Worm (Caenorhabditis elegans) whole organism, L1 larva: ENCODE results near the gene sqv-1.

Experiments used
- C04F5.9 ChIP-seq: sonication (generic microtip); optimal IDR thresholded peaks from 2 replicates; lab custom pipeline; 2016; ENCODE audit warnings: missing genetic modification characterization, missing compliant biosample characterization
- C34B4.2 ChIP-seq: sonication (generic microtip); optimal IDR thresholded peaks from 2 replicates; lab custom pipeline; 2017; ENCODE audit warnings: mild to moderate bottlenecking, missing genetic modification characterization, missing compliant biosample characterization
- Y116A8C.19 ChIP-seq: sonication (generic microtip); optimal IDR thresholded peaks from 2 replicates; lab custom pipeline; 2016; ENCODE audit warnings: missing compliant biosample characterization, missing genetic modification characterization, borderline replicate concordance
- alr-1 ChIP-seq: fragments of 200-800 bp; sonication (Bioruptor generic); optimal IDR thresholded peaks from 2 replicates; lab custom pipeline; 2018; ENCODE audit warnings: borderline replicate concordance, mild to moderate bottlenecking, missing genetic modification characterization, missing compliant biosample characterization
- aly-2 ChIP-seq: fragments of 150-350 bp; optimal IDR thresholded peaks from 2 replicates; lab custom pipeline; 2014; ENCODE audit warnings: missing biosample characterization, missing genetic modification characterization
- ama-1 ChIP-seq: fragments of 150-350 bp; optimal IDR thresholded peaks from 2 replicates; lab custom pipeline; 2014
- ceh-8 ChIP-seq: fragments of 200-800 bp; sonication (Bioruptor generic); optimal IDR thresholded peaks from 2 replicates; lab custom pipeline; 2018; ENCODE audit warnings: mild to moderate bottlenecking, missing genetic modification characterization, moderate library complexity, missing compliant biosample characterization
- ceh-82 ChIP-seq, 3 experiments: fragments of 150-350 bp in 1 of 3; sonication (generic microtip) in 2 of 3; optimal IDR thresholded peaks; 2 replicates each; lab custom pipeline; 2014 to 2017; ENCODE audit warnings: missing biosample characterization in 3 of 3, missing genetic modification characterization in 3 of 3
- ceh-88 ChIP-seq: fragments of 200-800 bp; sonication (Bioruptor generic); IDR thresholded peaks from 2 replicates; pipeline ENCODE4 v1.3.6; 2022; ENCODE audit warnings: missing genetic modification characterization, missing compliant biosample characterization
- ces-1 ChIP-seq: fragments of 150-350 bp; optimal IDR thresholded peaks from 2 replicates; lab custom pipeline; 2014; ENCODE audit warnings: missing biosample characterization, missing genetic modification reagents, missing genetic modification characterization
- dpl-1 ChIP-seq, 3 experiments: fragments of 150-350 bp in 2 of 3; sonication (generic microtip) in 1 of 3; optimal IDR thresholded peaks; 2 replicates each; lab custom pipeline; 2014 to 2017; ENCODE audit warnings: missing biosample characterization in 3 of 3, missing genetic modification characterization in 3 of 3, missing genetic modification reagents in 3 of 3
- egl-27 ChIP-seq, 2 experiments: fragments of 150-350 bp in 1 of 2; sonication (generic microtip); optimal IDR thresholded peaks; 3 replicates each; lab custom pipeline; 2017 to 2018; ENCODE audit warnings: missing biosample characterization in 2 of 2, missing genetic modification characterization in 2 of 2, missing genetic modification reagents in 2 of 2
- elt-2 ChIP-seq: sonication (generic microtip); optimal IDR thresholded peaks from 2 replicates; lab custom pipeline; 2016; ENCODE audit warnings: missing genetic modification characterization, mild to moderate bottlenecking, inconsistent platforms, missing compliant biosample characterization, missing genetic modification reagents
- ets-5 ChIP-seq: fragments of 200-800 bp; sonication (Bioruptor generic); IDR thresholded peaks from 2 replicates; pipeline ENCODE4 v1.3.6; 2022; ENCODE audit warnings: missing genetic modification characterization, missing compliant biosample characterization
- fkh-10 ChIP-seq: sonication (generic microtip); optimal IDR thresholded peaks from 2 replicates; lab custom pipeline; 2017; ENCODE audit warnings: missing biosample characterization, missing genetic modification reagents, missing genetic modification characterization
- fkh-4 ChIP-seq: sonication (generic microtip); optimal IDR thresholded peaks from 2 replicates; lab custom pipeline; 2016; ENCODE audit warnings: missing compliant biosample characterization, missing genetic modification characterization, borderline replicate concordance
- fkh-8 ChIP-seq: sonication (generic microtip); optimal IDR thresholded peaks from 2 replicates; lab custom pipeline; 2016; ENCODE audit warnings: mild to moderate bottlenecking, missing genetic modification characterization, missing compliant biosample characterization
- fos-1 ChIP-seq: fragments of 150-350 bp; optimal IDR thresholded peaks from 2 replicates; lab custom pipeline; 2014; ENCODE audit warnings: missing biosample characterization, missing genetic modification characterization
- grh-1 ChIP-seq: fragments of 200-800 bp; sonication (Bioruptor generic); IDR thresholded peaks from 2 replicates; pipeline ENCODE4 v1.3.6; 2022; ENCODE audit warnings: missing genetic modification reagents, missing genetic modification characterization, missing compliant biosample characterization
- hlh-17 ChIP-seq: fragments of 200-800 bp; sonication (Bioruptor generic); optimal IDR thresholded peaks from 2 replicates; lab custom pipeline; 2018; ENCODE audit warnings: missing genetic modification characterization, mild to moderate bottlenecking, missing compliant biosample characterization, moderate library complexity, borderline replicate concordance
- hlh-4 ChIP-seq: sonication (generic microtip); optimal IDR thresholded peaks from 2 replicates; lab custom pipeline; 2016; ENCODE audit warnings: mild to moderate bottlenecking, missing genetic modification characterization, missing compliant biosample characterization
- hpl-2 ChIP-seq: fragments of 150-350 bp; optimal IDR thresholded peaks from 2 replicates; lab custom pipeline; 2014; ENCODE audit warnings: missing biosample characterization, missing genetic modification reagents, missing genetic modification characterization
- jun-1 ChIP-seq: fragments of 150-350 bp; optimal IDR thresholded peaks from 2 replicates; lab custom pipeline; 2014; ENCODE audit warnings: missing biosample characterization, missing genetic modification reagents, missing genetic modification characterization
- lin-14 ChIP-seq: fragments of 200-800 bp; sonication (Bioruptor generic); optimal IDR thresholded peaks from 2 replicates; lab custom pipeline; 2018; ENCODE audit warnings: mild to moderate bottlenecking, missing genetic modification characterization, moderate library complexity, missing compliant biosample characterization
- lin-39 ChIP-seq: fragments of 150-350 bp; optimal IDR thresholded peaks from 2 replicates; lab custom pipeline; 2014; ENCODE audit warnings: missing biosample characterization, missing genetic modification reagents, missing genetic modification characterization
- lir-3 ChIP-seq: sonication (generic microtip); optimal IDR thresholded peaks from 2 replicates; lab custom pipeline; 2016; ENCODE audit warnings: mild to moderate bottlenecking, missing genetic modification characterization, moderate library complexity, missing compliant biosample characterization; ENCODE audit not compliant: poor library complexity
- lsy-2 ChIP-seq, 2 experiments: fragments of 150-350 bp; optimal IDR thresholded peaks; 2 replicates each; lab custom pipeline; 2014; ENCODE audit warnings: missing biosample characterization in 2 of 2, missing genetic modification characterization in 2 of 2
- mab-9 ChIP-seq: fragments of 200-800 bp; sonication (Bioruptor generic); IDR thresholded peaks from 2 replicates; pipeline ENCODE4 v1.3.6; 2022; ENCODE audit warnings: missing genetic modification reagents, missing genetic modification characterization, missing compliant biosample characterization
- mdl-1 ChIP-seq, 2 experiments: fragments of 150-350 bp; optimal IDR thresholded peaks; 2 replicates each; lab custom pipeline; 2014 to 2017; ENCODE audit warnings: missing biosample characterization in 2 of 2, missing genetic modification characterization in 2 of 2, inconsistent platforms in 1 of 2
- mef-2 ChIP-seq: fragments of 150-350 bp; optimal IDR thresholded peaks from 2 replicates; lab custom pipeline; 2014; ENCODE audit warnings: missing biosample characterization, missing genetic modification characterization
- mep-1 ChIP-seq: fragments of 150-350 bp; optimal IDR thresholded peaks from 2 replicates; lab custom pipeline; 2014; ENCODE audit warnings: missing biosample characterization, missing genetic modification characterization
- nhr-11 ChIP-seq: fragments of 150-350 bp; optimal IDR thresholded peaks from 2 replicates; lab custom pipeline; 2014; ENCODE audit warnings: missing biosample characterization, missing genetic modification characterization
- nhr-12 ChIP-seq: sonication (generic microtip); optimal IDR thresholded peaks from 2 replicates; lab custom pipeline; 2017; ENCODE audit warnings: missing biosample characterization, missing genetic modification characterization
- nhr-20 ChIP-seq: sonication (generic microtip); optimal IDR thresholded peaks from 2 replicates; lab custom pipeline; 2016; ENCODE audit warnings: mild to moderate bottlenecking, missing genetic modification characterization, missing compliant biosample characterization
- nhr-237 ChIP-seq: fragments of 150-350 bp; optimal IDR thresholded peaks from 2 replicates; lab custom pipeline; 2014; ENCODE audit warnings: missing biosample characterization, missing genetic modification characterization
- nhr-28 ChIP-seq: fragments of 150-350 bp; optimal IDR thresholded peaks from 2 replicates; lab custom pipeline; 2014; ENCODE audit warnings: missing biosample characterization, missing genetic modification characterization
- nhr-76 ChIP-seq: sonication (generic microtip); optimal IDR thresholded peaks from 2 replicates; lab custom pipeline; 2017; ENCODE audit warnings: missing biosample characterization, missing genetic modification characterization
- pag-3 ChIP-seq: sonication (generic microtip); optimal IDR thresholded peaks from 2 replicates; lab custom pipeline; 2017; ENCODE audit warnings: missing genetic modification characterization, mild to moderate bottlenecking, missing compliant biosample characterization, antibody characterized with exemption, borderline replicate concordance; ENCODE audit not compliant: insufficient read depth
- pax-3 ChIP-seq: fragments of 200-800 bp; sonication (Bioruptor generic); optimal IDR thresholded peaks from 2 replicates; lab custom pipeline; 2018; ENCODE audit warnings: mild to moderate bottlenecking, missing genetic modification characterization, moderate library complexity, missing compliant biosample characterization
- pqm-1 ChIP-seq: sonication (generic microtip); optimal IDR thresholded peaks from 3 replicates; lab custom pipeline; 2017; ENCODE audit warnings: missing biosample characterization, missing genetic modification characterization
- sox-4 ChIP-seq: sonication (generic microtip); optimal IDR thresholded peaks from 2 replicates; lab custom pipeline; 2016; ENCODE audit warnings: missing genetic modification characterization, missing compliant biosample characterization
- sptf-1 ChIP-seq: fragments of 150-350 bp; optimal IDR thresholded peaks from 2 replicates; lab custom pipeline; 2014; ENCODE audit warnings: missing biosample characterization, missing genetic modification characterization
- sup-37 ChIP-seq: fragments of 200-800 bp; sonication (Bioruptor generic); optimal IDR thresholded peaks from 2 replicates; lab custom pipeline; 2018; ENCODE audit warnings: mild to moderate bottlenecking, missing genetic modification characterization, missing compliant biosample characterization
- swsn-7 ChIP-seq: sonication (generic microtip); optimal IDR thresholded peaks from 2 replicates; lab custom pipeline; 2016; ENCODE audit warnings: missing genetic modification characterization, missing compliant biosample characterization
- unc-30 ChIP-seq: sonication (generic microtip); optimal IDR thresholded peaks from 2 replicates; lab custom pipeline; 2017; ENCODE audit warnings: missing biosample characterization, missing genetic modification characterization
- unc-62 ChIP-seq: fragments of 150-350 bp; optimal IDR thresholded peaks from 2 replicates; lab custom pipeline; 2014; ENCODE audit warnings: missing biosample characterization, missing genetic modification reagents, missing genetic modification characterization
- unc-98 ChIP-seq: fragments of 200-800 bp; sonication (Bioruptor generic); IDR thresholded peaks from 2 replicates; pipeline ENCODE4 v1.3.6; 2022; ENCODE audit warnings: missing genetic modification characterization, missing compliant biosample characterization
- vab-15 ChIP-seq: sonication (generic microtip); optimal IDR thresholded peaks from 2 replicates; lab custom pipeline; 2017; ENCODE audit warnings: missing genotype, mild to moderate bottlenecking, missing genetic modification characterization, missing compliant biosample characterization
- xbp-1 ChIP-seq: sonication (generic microtip); optimal IDR thresholded peaks from 2 replicates; lab custom pipeline; 2016; ENCODE audit warnings: missing genetic modification characterization, missing compliant biosample characterization
- zag-1 ChIP-seq: fragments of 150-350 bp; optimal IDR thresholded peaks from 2 replicates; lab custom pipeline; 2014; ENCODE audit warnings: missing biosample characterization, missing genetic modification characterization
- zip-4 ChIP-seq: fragments of 200-800 bp; sonication (Bioruptor generic); optimal IDR thresholded peaks from 2 replicates; lab custom pipeline; 2018; ENCODE audit warnings: mild to moderate bottlenecking, missing genetic modification characterization, moderate library complexity, missing compliant biosample characterization
- ztf-11 ChIP-seq, 2 experiments: sonication (generic microtip); optimal IDR thresholded peaks; 2 replicates each; lab custom pipeline; 2016 to 2017; ENCODE audit warnings: missing genetic modification characterization in 2 of 2, missing biosample characterization in 1 of 2, missing compliant biosample characterization in 1 of 2

Gene sqv-1

DNA sequence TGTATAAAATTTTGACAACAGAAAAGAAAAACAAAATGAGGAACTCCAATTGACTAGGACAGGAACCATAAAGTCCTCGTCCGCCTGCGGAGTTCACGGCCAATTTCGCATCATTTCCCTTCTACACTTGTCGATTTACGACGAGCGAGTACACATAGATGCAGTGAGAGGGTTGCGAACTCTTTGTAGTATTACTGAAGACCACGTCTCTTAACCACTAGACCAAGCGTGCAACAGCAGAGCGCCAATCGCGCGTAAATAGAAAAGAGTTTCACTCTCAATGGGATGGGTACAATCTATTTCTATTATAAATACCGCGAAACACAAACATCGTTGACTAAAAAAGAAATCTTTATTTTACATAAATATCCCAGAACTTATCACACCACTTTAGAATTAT is 14.5 kb downstream of the sqv-1 start (continued):
- TF ChIP-seq egl-27 (tag; optimal IDR thresholded peaks at IDR 0.05; lab: Kevin White, UChicago) = peak in 1 of 2 experiments; percentile 2
- peak; percentile 50 for TF ChIP-seq elt-2 (tag; lab: Kevin White, UChicago)
- TF ChIP-seq unc-98 (GFP tag; lab: Robert Waterston, UW) = no peak
- no peak for TF ChIP-seq hlh-4 (tag; lab: Kevin White, UChicago)
- TF ChIP-seq fkh-8 (tag; lab: Kevin White, UChicago) = peak; percentile 59
- no peak for TF ChIP-seq alr-1 (tag; lab: Kevin White, UChicago)
- TF ChIP-seq fos-1 (tag; lab: Kevin White, UChicago) = peak; percentile 44
- peak; percentile 61 for TF ChIP-seq lir-3 (tag; lab: Kevin White, UChicago)
- peak; percentile 56 for TF ChIP-seq nhr-237 (tag; lab: Kevin White, UChicago)
- TF ChIP-seq ces-1 (GFP tag; lab: Kevin White, UChicago) = no peak
- TF ChIP-seq ceh-82 (tag; optimal IDR thresholded peaks at IDR 0.05; lab: Kevin White, UChicago) = peak; percentile 48 to 88 (median 67)
- no peak for TF ChIP-seq sptf-1
- no peak for TF ChIP-seq lin-39 (tag; lab: Kevin White, UChicago)
- TF ChIP-seq fkh-4 (tag; lab: Kevin White, UChicago) = no peak
- TF ChIP-seq zag-1 (tag; lab: Kevin White, UChicago) = no peak
- no peak for TF ChIP-seq nhr-12 (tag; lab: Kevin White, UChicago)
- TF ChIP-seq pag-3 (tag; lab: Kevin White, UChicago) = no peak
- no peak for TF ChIP-seq Y116A8C.19 (tag; lab: Kevin White, UChicago)
- TF ChIP-seq pax-3 (tag; lab: Kevin White, UChicago) = peak; percentile 49
- TF ChIP-seq unc-30 (tag; lab: Kevin White, UChicago) = no peak
- peak; percentile 94 for TF ChIP-seq mep-1 (tag; lab: Kevin White, UChicago)
- no peak for TF ChIP-seq ets-5
- no peak for TF ChIP-seq unc-62 (GFP tag; lab: Kevin White, UChicago)
- TF ChIP-seq hpl-2 (GFP tag; lab: Kevin White, UChicago) = peak; percentile 76
- TF ChIP-seq dpl-1 (GFP tag; optimal IDR thresholded peaks at IDR 0.05; lab: Kevin White, UChicago) = peak; percentile 59 to 67 (median 65)
- TF ChIP-seq C34B4.2 (tag; lab: Kevin White, UChicago) = no peak
- TF ChIP-seq sup-37 (GFP tag; lab: Kevin White, UChicago) = no peak
- peak; percentile 91 for TF ChIP-seq nhr-20 (tag; lab: Kevin White, UChicago)
- TF ChIP-seq mdl-1 (tag; optimal IDR thresholded peaks at IDR 0.05; lab: Kevin White, UChicago) = peak in 1 of 2 experiments; percentile 82
- peak; percentile 19 for TF ChIP-seq jun-1
- TF ChIP-seq aly-2 = peak; percentile 79
- TF ChIP-seq mef-2 = no peak
- TF ChIP-seq ceh-8 (GFP tag; lab: Kevin White, UChicago) = no peak
- TF ChIP-seq pqm-1 (tag; lab: Kevin White, UChicago) = no peak
- peak; percentile 77 to 87 for TF ChIP-seq lsy-2 (tag; optimal IDR thresholded peaks at IDR 0.05; lab: Kevin White, UChicago)
- 0 out of 2 replicates have a peak, but pooled peaks have one; percentile 11 for TF ChIP-seq grh-1 (GFP tag; lab: Robert Waterston, UW)
- TF ChIP-seq C04F5.9 (tag; lab: Kevin White, UChicago) = peak; percentile 6
- peak; percentile 83 for TF ChIP-seq lin-14 (GFP tag; lab: Kevin White, UChicago)
- peak; percentile 44 for TF ChIP-seq zip-4 (GFP tag; lab: Kevin White, UChicago)
- TF ChIP-seq nhr-28 (tag; lab: Kevin White, UChicago) = no peak
- TF ChIP-seq ama-1 = peak; percentile 88
- peak; percentile 88 for TF ChIP-seq swsn-7 (tag; lab: Kevin White, UChicago)
- peak; percentile 50 for TF ChIP-seq sox-4 (tag; lab: Kevin White, UChicago)
- TF ChIP-seq hlh-17 = no peak
- TF ChIP-seq mab-9 = peak; percentile 73
- TF ChIP-seq nhr-76 = no peak
- TF ChIP-seq nhr-11 (tag; lab: Kevin White, UChicago) = no peak
- TF ChIP-seq ztf-11 (tag; optimal IDR thresholded peaks at IDR 0.05; lab: Kevin White, UChicago) = peak in 1 of 2 experiments; percentile 27
- peak; percentile 85 for TF ChIP-seq xbp-1
- TF ChIP-seq vab-15 (tag; lab: Kevin White, UChicago) = peak; percentile 59
- peak; percentile 63 for TF ChIP-seq ceh-88 (GFP tag; lab: Robert Waterston, UW)
- TF ChIP-seq fkh-10 (GFP tag; lab: Kevin White, UChicago) = no peak
